Fruit fly (Drosophila melanogaster): ENCODE measurements around the gene Eig71Ej.

DNA sequence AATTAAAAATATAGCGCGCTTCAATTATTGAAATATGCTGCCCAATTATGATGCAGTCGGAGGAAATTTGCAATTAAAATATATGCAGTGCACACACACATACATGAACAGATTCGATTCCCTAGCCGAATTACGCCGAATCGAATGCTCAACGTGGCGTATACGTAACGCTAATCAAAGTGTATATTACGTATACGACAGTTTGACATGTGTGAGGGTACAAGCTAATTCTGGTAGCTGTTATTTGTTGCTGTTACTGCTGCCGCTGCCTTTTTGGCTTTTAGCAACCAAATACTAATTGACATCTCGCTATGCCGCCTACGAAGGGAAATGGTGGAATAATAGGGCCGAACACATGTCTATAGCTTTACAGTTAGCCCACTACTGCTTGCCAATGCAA is 33.5 kb downstream of the Eig71Ej start:
- no peak for TF ChIP-seq usp (GFP tag; optimal IDR thresholded peaks at IDR 0.05)
- TF ChIP-seq EcR (GFP tag; optimal IDR thresholded peaks at IDR 0.05): no peak
- no peak for TF ChIP-seq psq (optimal IDR thresholded peaks at IDR 0.05)
- no peak for TF ChIP-seq CG8478 (optimal IDR thresholded peaks at IDR 0.05)
